Worm (Caenorhabditis elegans) whole organism, L4 larva: Measurements from ENCODE around the gene vps-54.
A peak's percentile ranks its signal among the peaks of the same experiment; 100 is the strongest.

ENCODE experiments used
- F10B5.3 ChIP-seq: sonication (generic microtip); optimal IDR thresholded peaks from 2 replicates; lab custom pipeline; 2016; ENCODE audit warnings: mild to moderate bottlenecking, missing genetic modification characterization, missing compliant biosample characterization
- F26F4.8 ChIP-seq: fragments of 200-800 bp; sonication (Bioruptor generic); conservative IDR thresholded peaks from 2 replicates; pipeline ENCODE4 v1.3.6; 2022; ENCODE audit warnings: missing genetic modification characterization, missing compliant biosample characterization
- F37D6.2 ChIP-seq: sonication (generic microtip); optimal IDR thresholded peaks from 2 replicates; lab custom pipeline; 2016; ENCODE audit warnings: mild to moderate bottlenecking, missing genetic modification characterization, missing compliant biosample characterization
- F44E2.7 ChIP-seq: fragments of 200-800 bp; sonication (Bioruptor generic); IDR thresholded peaks from 2 replicates; pipeline ENCODE4 v2.1.2; 2022; ENCODE audit warnings: missing genetic modification characterization, missing compliant biosample characterization
- R02D3.7 ChIP-seq: fragments of 150-350 bp; sonication (generic microtip); optimal IDR thresholded peaks from 3 replicates; lab custom pipeline; 2014; ENCODE audit warnings: missing biosample characterization, missing genetic modification characterization
- T20F7.1 ChIP-seq: fragments of 200-800 bp; sonication (Bioruptor generic); optimal IDR thresholded peaks from 2 replicates; lab custom pipeline; 2018; ENCODE audit warnings: mild to moderate bottlenecking, missing genetic modification characterization, missing compliant biosample characterization
- Y105C5A.15 ChIP-seq: fragments of 200-800 bp; sonication (Bioruptor generic); IDR thresholded peaks from 2 replicates; pipeline ENCODE4 v1.3.6; 2022; ENCODE audit warnings: missing genetic modification characterization, missing compliant biosample characterization
- aly-2 ChIP-seq: sonication (generic microtip); optimal IDR thresholded peaks from 2 replicates; lab custom pipeline; 2018; ENCODE audit warnings: missing biosample characterization, missing genetic modification characterization
- ama-1 ChIP-seq: fragments of 150-350 bp; optimal IDR thresholded peaks from 2 replicates; lab custom pipeline; 2014; ENCODE audit warnings: inconsistent platforms, mixed read lengths
- arid-1 ChIP-seq: fragments of 200-800 bp; sonication (Bioruptor generic); conservative IDR thresholded peaks from 2 replicates; pipeline ENCODE4 v1.3.6; 2022; ENCODE audit warnings: missing genetic modification reagents, missing genetic modification characterization, missing compliant biosample characterization
- ceh-20 ChIP-seq: fragments of 200-800 bp; sonication (Bioruptor generic); IDR thresholded peaks from 2 replicates; pipeline ENCODE4 v1.3.6; 2022; ENCODE audit warnings: missing genetic modification reagents, missing genetic modification characterization, missing compliant biosample characterization
- ceh-28 ChIP-seq: fragments of 150-350 bp; optimal IDR thresholded peaks from 2 replicates; lab custom pipeline; 2014; ENCODE audit warnings: missing biosample characterization, missing genetic modification reagents, missing genetic modification characterization
- ceh-32 ChIP-seq: sonication (generic microtip); optimal IDR thresholded peaks from 2 replicates; lab custom pipeline; 2016; ENCODE audit warnings: mild to moderate bottlenecking, missing genetic modification characterization, missing compliant biosample characterization; ENCODE audit not compliant: poor library complexity
- ceh-44 ChIP-seq: fragments of 200-800 bp; sonication (Bioruptor generic); IDR thresholded peaks from 2 replicates; pipeline ENCODE4 v1.3.6; 2022; ENCODE audit warnings: missing genetic modification reagents, missing genetic modification characterization, missing compliant biosample characterization
- ceh-62 ChIP-seq: sonication (generic microtip); optimal IDR thresholded peaks from 2 replicates; lab custom pipeline; 2017; ENCODE audit warnings: missing biosample characterization, missing genetic modification characterization
- daf-8 ChIP-seq: fragments of 200-800 bp; sonication (Bioruptor generic); IDR thresholded peaks from 2 replicates; pipeline ENCODE4 v1.3.6; 2022; ENCODE audit warnings: missing genetic modification characterization, missing compliant biosample characterization
- dmd-8 ChIP-seq: fragments of 200-800 bp; sonication (Bioruptor generic); IDR thresholded peaks from 2 replicates; pipeline ENCODE4 v1.3.6; 2022; ENCODE audit warnings: missing genetic modification characterization, missing compliant biosample characterization
- dmd-9 ChIP-seq: fragments of 200-800 bp; sonication (Bioruptor generic); IDR thresholded peaks from 2 replicates; pipeline ENCODE4 v1.3.6; 2022; ENCODE audit warnings: missing genetic modification reagents, missing genetic modification characterization, missing compliant biosample characterization
- duxl-1 ChIP-seq: sonication (generic microtip); optimal IDR thresholded peaks from 2 replicates; lab custom pipeline; 2016; ENCODE audit warnings: mild to moderate bottlenecking, missing genetic modification characterization, moderate library complexity, missing compliant biosample characterization; ENCODE audit not compliant: poor library complexity
- dve-1 ChIP-seq: sonication (generic microtip); optimal IDR thresholded peaks from 2 replicates; lab custom pipeline; 2017; ENCODE audit warnings: antibody characterized with exemption, mild to moderate bottlenecking, missing genetic modification characterization, missing compliant biosample characterization; ENCODE audit not compliant: insufficient read depth
- egl-43 ChIP-seq: fragments of 200-800 bp; sonication (Bioruptor generic); IDR thresholded peaks from 2 replicates; pipeline ENCODE4 v1.3.6; 2022; ENCODE audit warnings: missing genetic modification reagents, missing genetic modification characterization, missing compliant biosample characterization
- fos-1 ChIP-seq: fragments of 150-350 bp; optimal IDR thresholded peaks from 2 replicates; lab custom pipeline; 2014; ENCODE audit warnings: missing biosample characterization, missing genetic modification characterization
- gei-8 ChIP-seq: fragments of 200-800 bp; sonication (Bioruptor generic); optimal IDR thresholded peaks from 2 replicates; lab custom pipeline; 2018; ENCODE audit warnings: mild to moderate bottlenecking, missing genetic modification characterization, missing compliant biosample characterization
- hmg-1.1 ChIP-seq: fragments of 200-800 bp; sonication (Bioruptor generic); IDR thresholded peaks from 2 replicates; pipeline ENCODE4 v1.3.6; 2022; ENCODE audit warnings: missing genetic modification reagents, missing genetic modification characterization, missing compliant biosample characterization
- lim-7 ChIP-seq: fragments of 200-800 bp; sonication (Bioruptor generic); IDR thresholded peaks from 2 replicates; pipeline ENCODE4 v1.3.6; 2022; ENCODE audit warnings: missing genetic modification characterization, missing compliant biosample characterization
- lin-13 ChIP-seq: fragments of 150-350 bp; optimal IDR thresholded peaks from 2 replicates; lab custom pipeline; 2014; ENCODE audit warnings: missing biosample characterization, missing genetic modification reagents, missing genetic modification characterization
- lin-29 ChIP-seq: fragments of 200-800 bp; sonication (Bioruptor generic); IDR thresholded peaks from 2 replicates; pipeline ENCODE4 v1.3.6; 2022; ENCODE audit warnings: missing genetic modification reagents, missing genetic modification characterization, missing compliant biosample characterization
- lin-38 ChIP-seq: fragments of 200-800 bp; sonication (Bioruptor generic); IDR thresholded peaks from 2 replicates; pipeline ENCODE4 v1.3.6; 2022; ENCODE audit warnings: missing genetic modification reagents, missing genetic modification characterization, missing compliant biosample characterization
- lir-3 ChIP-seq: sonication (generic microtip); optimal IDR thresholded peaks from 2 replicates; lab custom pipeline; 2016; ENCODE audit warnings: mild to moderate bottlenecking, missing genetic modification characterization, missing compliant biosample characterization
- lsy-2 ChIP-seq, 2 experiments: fragments of 150-350 bp in 1 of 2; sonication (generic microtip) in 1 of 2; optimal IDR thresholded peaks; 2 replicates each; lab custom pipeline; 2014 to 2017; ENCODE audit warnings: missing biosample characterization in 2 of 2, missing genetic modification characterization in 2 of 2
- madf-9 ChIP-seq: fragments of 200-800 bp; sonication (Bioruptor generic); conservative IDR thresholded peaks from 2 replicates; pipeline ENCODE4 v1.3.6; 2022; ENCODE audit warnings: missing genetic modification reagents, missing genetic modification characterization, missing compliant biosample characterization
- mdl-1 ChIP-seq, 2 experiments: fragments of 150-350 bp in 1 of 2; sonication (generic microtip) in 1 of 2; optimal IDR thresholded peaks; 2 replicates each; lab custom pipeline; 2014 to 2017; ENCODE audit warnings: missing biosample characterization in 2 of 2, missing genetic modification characterization in 2 of 2
- mes-2 ChIP-seq: sonication (generic microtip); optimal IDR thresholded peaks from 2 replicates; lab custom pipeline; 2016; ENCODE audit warnings: missing genotype, mild to moderate bottlenecking, missing genetic modification characterization, missing compliant biosample characterization; ENCODE audit not compliant: poor library complexity, severe bottlenecking
- mxl-2 ChIP-seq: fragments of 200-800 bp; sonication (Bioruptor generic); conservative IDR thresholded peaks from 2 replicates; pipeline ENCODE4 v1.3.6; 2022; ENCODE audit warnings: missing genetic modification reagents, missing genetic modification characterization, missing compliant biosample characterization
- nhr-10 ChIP-seq: fragments of 150-350 bp; optimal IDR thresholded peaks from 2 replicates; lab custom pipeline; 2014; ENCODE audit warnings: missing biosample characterization, missing genetic modification characterization
- nhr-237 ChIP-seq: sonication (generic microtip); optimal IDR thresholded peaks from 2 replicates; lab custom pipeline; 2017; ENCODE audit warnings: missing biosample characterization, missing genetic modification characterization
- nhr-76 ChIP-seq: fragments of 150-350 bp; optimal IDR thresholded peaks from 2 replicates; lab custom pipeline; 2014; ENCODE audit warnings: missing biosample characterization, missing genetic modification characterization
- nhr-77 ChIP-seq: fragments of 150-350 bp; optimal IDR thresholded peaks from 2 replicates; lab custom pipeline; 2014; ENCODE audit warnings: missing biosample characterization, missing genetic modification characterization
- saeg-2 ChIP-seq: fragments of 200-800 bp; sonication (Bioruptor generic); IDR thresholded peaks from 2 replicates; pipeline ENCODE4 v1.3.6; 2022; ENCODE audit warnings: missing genetic modification reagents, missing genetic modification characterization, missing compliant biosample characterization
- skn-1 ChIP-seq: fragments of 150-350 bp; optimal IDR thresholded peaks from 2 replicates; lab custom pipeline; 2014; ENCODE audit warnings: missing biosample characterization, missing genetic modification characterization
- snpc-4 ChIP-seq: fragments of 150-350 bp; optimal IDR thresholded peaks from 2 replicates; lab custom pipeline; 2014; ENCODE audit warnings: missing biosample characterization, missing genetic modification characterization
- spr-1 ChIP-seq: sonication (generic microtip); optimal IDR thresholded peaks from 2 replicates; lab custom pipeline; 2016; ENCODE audit warnings: mild to moderate bottlenecking, missing genetic modification characterization, missing compliant biosample characterization
- tra-1 ChIP-seq: fragments of 200-800 bp; sonication (Bioruptor generic); IDR thresholded peaks from 2 replicates; pipeline ENCODE4 v1.3.6; 2022; ENCODE audit warnings: missing genetic modification reagents, missing genetic modification characterization, missing compliant biosample characterization
- unc-130 ChIP-seq: sonication (generic microtip); optimal IDR thresholded peaks from 2 replicates; lab custom pipeline; 2016; ENCODE audit warnings: missing genetic modification reagents, missing genetic modification characterization, missing compliant biosample characterization
- unc-39 ChIP-seq: sonication (generic microtip); optimal IDR thresholded peaks from 2 replicates; lab custom pipeline; 2017; ENCODE audit warnings: missing biosample characterization, missing genetic modification characterization
- vab-7 ChIP-seq: fragments of 200-800 bp; sonication (Bioruptor generic); IDR thresholded peaks from 2 replicates; pipeline ENCODE4 v1.3.6; 2022; ENCODE audit warnings: missing genetic modification reagents, missing genetic modification characterization, missing compliant biosample characterization
- zag-1 ChIP-seq: fragments of 150-350 bp; optimal IDR thresholded peaks from 2 replicates; lab custom pipeline; 2014; ENCODE audit warnings: missing biosample characterization, missing genetic modification characterization
- zfp-3 ChIP-seq: fragments of 200-800 bp; sonication (Bioruptor generic); conservative IDR thresholded peaks from 2 replicates; pipeline ENCODE4 v1.3.6; 2022; ENCODE audit warnings: missing genetic modification reagents, missing genetic modification characterization, missing compliant biosample characterization
- zip-11 ChIP-seq: fragments of 200-800 bp; sonication (Bioruptor generic); IDR thresholded peaks from 2 replicates; pipeline ENCODE4 v1.3.6; 2022; ENCODE audit warnings: missing genetic modification characterization, missing compliant biosample characterization
- ztf-11 ChIP-seq: fragments of 150-350 bp; optimal IDR thresholded peaks from 2 replicates; lab custom pipeline; 2014; ENCODE audit warnings: missing biosample characterization, missing genetic modification characterization
- ztf-7 ChIP-seq: fragments of 150-350 bp; optimal IDR thresholded peaks from 2 replicates; lab custom pipeline; 2014; ENCODE audit warnings: missing biosample characterization, missing genetic modification characterization

vps-54 gene

ce11 chrV:10528500-10528899, 47.7 kb downstream of the vps-54 start, which contains the start of gene F25D1.3:
TSS of gene F25D1.3 (plus strand) at chrV:10528724.
- TF ChIP-seq zag-1 (tag; lab: Kevin White, UChicago): no peak
- TF ChIP-seq mxl-2 (GFP tag; lab: Robert Waterston, UW): no peak
- no peak for TF ChIP-seq zip-11
- no peak for TF ChIP-seq T20F7.1
- no peak for TF ChIP-seq ceh-44 (GFP tag; lab: Robert Waterston, UW)
- no peak for TF ChIP-seq hmg-1.1
- TF ChIP-seq ztf-7: no peak
- TF ChIP-seq ceh-62 (tag; lab: Kevin White, UChicago): no peak
- no peak for TF ChIP-seq gei-8 (GFP tag; lab: Kevin White, UChicago)
- TF ChIP-seq aly-2 (tag; lab: Kevin White, UChicago): no peak
- no peak for TF ChIP-seq nhr-237 (tag; lab: Kevin White, UChicago)
- TF ChIP-seq ztf-11: no peak
- TF ChIP-seq duxl-1: no peak
- TF ChIP-seq lsy-2 (tag; optimal IDR thresholded peaks at IDR 0.05; lab: Kevin White, UChicago): no peak
- TF ChIP-seq dmd-8 (GFP tag; lab: Robert Waterston, UW): no peak

DNA sequence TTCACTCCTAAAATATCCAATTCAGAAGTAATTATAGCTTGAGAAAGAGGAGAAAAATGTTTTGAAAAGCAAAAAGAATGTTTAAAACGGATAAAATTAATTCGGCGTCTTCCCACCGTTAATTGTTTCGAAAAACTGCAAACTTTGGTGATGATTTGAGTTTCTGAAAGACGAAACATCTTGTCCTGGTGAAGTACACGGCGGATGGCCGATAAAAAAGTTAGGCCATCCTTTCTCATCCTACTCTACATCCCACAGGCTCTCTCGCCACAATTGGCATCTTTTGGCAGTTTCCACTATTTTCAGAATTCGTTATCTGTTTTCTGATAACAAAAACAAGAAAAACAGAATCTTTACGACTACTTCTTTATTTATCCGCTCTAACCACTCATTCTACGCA, 50.3 kb downstream of the vps-54 start, which contains the start of the genes C35A5.8 and hda-11:
TSS of gene C35A5.8 (minus strand) at position 7 of the 400 bp plus-strand sequence.
TSS of gene hda-11 (plus strand) at position 283 of the 400 bp plus-strand sequence.
- no peak for TF ChIP-seq ceh-32
- TF ChIP-seq ama-1 (lab: Kevin White, UChicago): no peak
- TF ChIP-seq gei-8 (GFP tag; lab: Kevin White, UChicago): no peak
- TF ChIP-seq vab-7 (GFP tag; lab: Robert Waterston, UW): no peak
- no peak for TF ChIP-seq spr-1 (tag; lab: Kevin White, UChicago)
- peak; percentile 71 for TF ChIP-seq duxl-1
- TF ChIP-seq nhr-77 (tag; lab: Kevin White, UChicago): no peak
- TF ChIP-seq Y105C5A.15: no peak
- TF ChIP-seq saeg-2 (GFP tag; lab: Robert Waterston, UW): no peak
- TF ChIP-seq lim-7 (GFP tag; lab: Robert Waterston, UW): no peak
- TF ChIP-seq F37D6.2 (tag; lab: Kevin White, UChicago): no peak
- TF ChIP-seq madf-9 (GFP tag; lab: Robert Waterston, UW): peak; percentile 78
- no peak for TF ChIP-seq snpc-4 (tag; lab: Kevin White, UChicago)
- TF ChIP-seq dmd-9: peak; percentile 89; the same call in 1 of the 2 replicates
- no peak for TF ChIP-seq dve-1
- TF ChIP-seq tra-1 (GFP tag; lab: Robert Waterston, UW): 0 out of 2 replicates have a peak, but pooled peaks have one; percentile 50
- TF ChIP-seq fos-1: no peak
- no peak for TF ChIP-seq mdl-1 (tag; optimal IDR thresholded peaks at IDR 0.05; lab: Kevin White, UChicago)
- no peak for TF ChIP-seq ceh-44 (GFP tag; lab: Robert Waterston, UW)
- no peak for TF ChIP-seq ceh-28
- peak; percentile 46; the same call in 1 of the 2 replicates for TF ChIP-seq zfp-3 (GFP tag; lab: Robert Waterston, UW)
- TF ChIP-seq lir-3: no peak
- no peak for TF ChIP-seq unc-39 (tag; lab: Kevin White, UChicago)
- no peak for TF ChIP-seq lin-29
- no peak for TF ChIP-seq ceh-20 (GFP tag; lab: Robert Waterston, UW)
- TF ChIP-seq dmd-8 (GFP tag; lab: Robert Waterston, UW): no peak
- no peak for TF ChIP-seq nhr-76
- no peak for TF ChIP-seq nhr-10 (tag; lab: Kevin White, UChicago)
- no peak for TF ChIP-seq lin-13
- no peak for TF ChIP-seq F10B5.3
- no peak for TF ChIP-seq R02D3.7 (tag; lab: Kevin White, UChicago)
- TF ChIP-seq mes-2: peak; percentile 98
- TF ChIP-seq arid-1 (GFP tag; lab: Robert Waterston, UW): no peak
- peak; percentile 74 for TF ChIP-seq unc-130 (GFP tag; lab: Kevin White, UChicago)
- no peak for TF ChIP-seq skn-1 (tag; lab: Kevin White, UChicago)
- no peak for TF ChIP-seq F26F4.8 (GFP tag; lab: Robert Waterston, UW)
- TF ChIP-seq lin-38 (GFP tag; lab: Robert Waterston, UW): peak; percentile 63
- TF ChIP-seq daf-8 (GFP tag; lab: Robert Waterston, UW): no peak
- TF ChIP-seq F44E2.7 (GFP tag; lab: Robert Waterston, UW): no peak
- TF ChIP-seq egl-43 (GFP tag; lab: Robert Waterston, UW): no peak
